Fruit fly (Drosophila melanogaster) whole organism, wandering third instar larva: ENCODE data around the gene BBS1.

Experiments used
- Abd-B ChIP-seq: fragments of >200 bp; optimal IDR thresholded peaks from 2 replicates; lab custom pipeline; 2017; ENCODE audit warnings: missing biosample characterization, missing genetic modification characterization
- CG32264 ChIP-seq: fragments of 200-800 bp; sonication (Bioruptor generic); optimal IDR thresholded peaks from 2 replicates; lab custom pipeline; 2016; ENCODE audit warnings: missing biosample characterization, missing genetic modification characterization
- CrebA ChIP-seq: fragments of 200-800 bp; sonication (Bioruptor generic); optimal IDR thresholded peaks from 2 replicates; lab custom pipeline; 2016; ENCODE audit warnings: missing biosample characterization, mild to moderate bottlenecking, missing genetic modification characterization, borderline replicate concordance
- Dfd ChIP-seq: fragments of >200 bp; optimal IDR thresholded peaks from 2 replicates; lab custom pipeline; 2017; ENCODE audit warnings: missing biosample characterization, missing genetic modification characterization
- Dif ChIP-seq: fragments of 200-275, 200-300 bp; sonication (Bioruptor generic); optimal IDR thresholded peaks from 2 replicates; lab custom pipeline; 2018; ENCODE audit warnings: missing biosample characterization, missing genetic modification characterization; ENCODE audit not compliant: partially characterized antibody
- GATAd ChIP-seq: sonication (Bioruptor generic); optimal IDR thresholded peaks from 2 replicates; lab custom pipeline; 2016; ENCODE audit warnings: missing biosample characterization, missing genetic modification characterization
- HLH106 ChIP-seq: fragments of 200-800 bp; optimal IDR thresholded peaks from 3 replicates; lab custom pipeline; 2019; ENCODE audit warnings: missing biosample characterization, mild to moderate bottlenecking, missing genetic modification characterization, moderate library complexity
- Hr78 ChIP-seq: fragments of >200 bp; optimal IDR thresholded peaks from 2 replicates; lab custom pipeline; 2017; ENCODE audit warnings: missing biosample characterization, missing genetic modification characterization
- Hr83 ChIP-seq: fragments of 200-300 bp; sonication (Bioruptor generic); optimal IDR thresholded peaks from 2 replicates; lab custom pipeline; 2016; ENCODE audit warnings: missing biosample characterization, mild to moderate bottlenecking, missing genetic modification characterization, moderate library complexity; ENCODE audit not compliant: poor library complexity, severe bottlenecking
- Myc ChIP-seq: fragments of >200 bp; optimal IDR thresholded peaks from 2 replicates; lab custom pipeline; 2017
- N ChIP-seq: fragments of >200 bp; optimal IDR thresholded peaks from 2 replicates; lab custom pipeline; 2018; ENCODE audit warnings: missing biosample characterization, missing external identifiers, missing genetic modification characterization
- OdsH ChIP-seq: fragments of 200-800 bp; sonication (Bioruptor generic); optimal IDR thresholded peaks from 2 replicates; lab custom pipeline; 2016; ENCODE audit warnings: missing biosample characterization, mild to moderate bottlenecking, missing genetic modification characterization
- Rel ChIP-seq, 2 experiments: fragments of 200-800 bp; sonication (Bioruptor generic) in 1 of 2; optimal IDR thresholded peaks; 2 replicates in 1 of 2; 3 replicates in 1 of 2; lab custom pipeline; 2016 to 2019; ENCODE audit warnings: mild to moderate bottlenecking in 2 of 2, missing biosample characterization in 2 of 2, missing genetic modification characterization in 2 of 2, moderate library complexity in 1 of 2
- Sp1 ChIP-seq: fragments of 200-800 bp; sonication (Bioruptor generic); optimal IDR thresholded peaks from 3 replicates; lab custom pipeline; 2019; ENCODE audit warnings: missing biosample characterization, mild to moderate bottlenecking, missing genetic modification characterization, moderate library complexity
- Vsx2 ChIP-seq: fragments of 200-300, 225-300 bp; sonication (Bioruptor generic); optimal IDR thresholded peaks from 2 replicates; lab custom pipeline; 2018; ENCODE audit warnings: missing biosample characterization, missing genetic modification characterization; ENCODE audit not compliant: partially characterized antibody
- br ChIP-seq: fragments of 200-800 bp; sonication (Bioruptor generic); optimal IDR thresholded peaks from 2 replicates; lab custom pipeline; 2016; ENCODE audit warnings: missing biosample characterization, missing genetic modification characterization
- brk ChIP-seq: fragments of 200-800 bp; sonication (Bioruptor generic); optimal IDR thresholded peaks from 2 replicates; lab custom pipeline; 2016; ENCODE audit warnings: missing biosample characterization, mild to moderate bottlenecking, missing genetic modification characterization
- dl ChIP-seq, 2 experiments: fragments of 175-275, 200-275 bp in 1 of 2; fragments of 200-275 bp in 1 of 2; sonication (Bioruptor generic); optimal IDR thresholded peaks; lab custom pipeline; 2018; ENCODE audit warnings: mild to moderate bottlenecking in 2 of 2, missing biosample characterization in 2 of 2, missing genetic modification characterization in 2 of 2, moderate library complexity in 2 of 2; ENCODE audit not compliant: partially characterized antibody in 2 of 2, insufficient read depth in 1 of 2
- dmrt93B ChIP-seq: fragments of 200-800 bp; sonication (Bioruptor generic); optimal IDR thresholded peaks from 2 replicates; lab custom pipeline; 2018; ENCODE audit warnings: missing biosample characterization, mild to moderate bottlenecking, missing genetic modification characterization
- dsf ChIP-seq: sonication (Bioruptor generic); optimal IDR thresholded peaks from 2 replicates; lab custom pipeline; 2016; ENCODE audit warnings: missing biosample characterization, missing genetic modification characterization, borderline replicate concordance
- ey ChIP-seq: fragments of 200-800 bp; sonication (Bioruptor generic); optimal IDR thresholded peaks from 2 replicates; lab custom pipeline; 2016; ENCODE audit warnings: missing biosample characterization, missing genetic modification characterization
- foxo ChIP-seq, 2 experiments: fragments of 200-800 bp; sonication (Bioruptor generic); optimal IDR thresholded peaks; 2 replicates in 1 of 2; 3 replicates in 1 of 2; lab custom pipeline; 2016 to 2017; ENCODE audit warnings: missing biosample characterization in 2 of 2, missing genetic modification characterization in 2 of 2
- fru ChIP-seq: fragments of 200-800 bp; sonication (Bioruptor generic); optimal IDR thresholded peaks from 3 replicates; lab custom pipeline; 2016; ENCODE audit warnings: missing biosample characterization, mild to moderate bottlenecking, missing genetic modification characterization
- h ChIP-seq: fragments of 200-800 bp; sonication (Bioruptor generic); optimal IDR thresholded peaks from 3 replicates; lab custom pipeline; 2016; ENCODE audit warnings: missing biosample characterization, mild to moderate bottlenecking, missing genetic modification characterization
- jim ChIP-seq: fragments of 175-275, 200-325 bp; sonication (Bioruptor generic); optimal IDR thresholded peaks from 2 replicates; lab custom pipeline; 2016; ENCODE audit warnings: missing biosample characterization, mild to moderate bottlenecking, missing genetic modification characterization
- lola ChIP-seq: fragments of >200 bp; optimal IDR thresholded peaks from 2 replicates; lab custom pipeline; 2017; ENCODE audit warnings: missing biosample characterization, missing genetic modification characterization
- pan ChIP-seq: fragments of >200 bp; optimal IDR thresholded peaks from 2 replicates; lab custom pipeline; 2017
- psq ChIP-seq: fragments of 200-800 bp; sonication (Bioruptor generic); optimal IDR thresholded peaks from 3 replicates; lab custom pipeline; 2017; ENCODE audit warnings: missing biosample characterization, mild to moderate bottlenecking, missing genetic modification characterization, moderate library complexity
- rgr ChIP-seq: fragments of 200-800 bp; sonication (Bioruptor generic); optimal IDR thresholded peaks from 3 replicates; lab custom pipeline; 2016; ENCODE audit warnings: missing biosample characterization, mild to moderate bottlenecking, missing genetic modification characterization
- sage ChIP-seq: fragments of 200-800 bp; sonication (Bioruptor generic); optimal IDR thresholded peaks from 2 replicates; lab custom pipeline; 2016; ENCODE audit warnings: missing biosample characterization, mild to moderate bottlenecking, missing genetic modification characterization
- sv ChIP-seq: fragments of 200-800 bp; sonication (Bioruptor generic); optimal IDR thresholded peaks from 3 replicates; lab custom pipeline; 2016; ENCODE audit warnings: missing biosample characterization, missing genetic modification characterization
- tai ChIP-seq: sonication (Bioruptor generic); optimal IDR thresholded peaks from 2 replicates; lab custom pipeline; 2016; ENCODE audit warnings: missing biosample characterization, missing genetic modification characterization
- usp ChIP-seq: fragments of >200 bp; optimal IDR thresholded peaks from 2 replicates; lab custom pipeline; 2017; ENCODE audit warnings: missing biosample characterization, missing genetic modification characterization
- woc ChIP-seq: sonication (Bioruptor generic); optimal IDR thresholded peaks from 2 replicates; lab custom pipeline; 2016; ENCODE audit warnings: missing biosample characterization, mild to moderate bottlenecking, missing genetic modification characterization

Gene BBS1

dm6 chr3L:7149827-7150226, 24.1 kb downstream of the BBS1 start:
- TF ChIP-seq ey: peak; percentile 11
- peak in 1 of 2 experiments; percentile 13 for TF ChIP-seq foxo (GFP tag; optimal IDR thresholded peaks at IDR 0.05; lab: Kevin White, UChicago)
- TF ChIP-seq N (GFP tag; lab: Kevin White, UChicago): no peak
- peak; percentile 33 for TF ChIP-seq rgr (GFP tag; lab: Kevin White, UChicago)
- TF ChIP-seq fru (GFP tag; lab: Kevin White, UChicago): peak; percentile 9
- TF ChIP-seq psq (GFP tag; lab: Kevin White, UChicago): peak; percentile 26
- no peak for TF ChIP-seq Hr83 (GFP tag; lab: Kevin White, UChicago)
- no peak for TF ChIP-seq usp (GFP tag; lab: Kevin White, UChicago)
- peak; percentile 30 for TF ChIP-seq Sp1 (GFP tag; lab: Kevin White, UChicago)
- no peak for TF ChIP-seq Hr78 (GFP tag; lab: Kevin White, UChicago)
- TF ChIP-seq h (GFP tag; lab: Kevin White, UChicago): peak; percentile 30
- no peak for TF ChIP-seq Myc (lab: Kevin White, UChicago)
- no peak for TF ChIP-seq pan (lab: Kevin White, UChicago)
- TF ChIP-seq HLH106 (tag; lab: Kevin White, UChicago): peak; percentile 35
- TF ChIP-seq dl (GFP tag; optimal IDR thresholded peaks at IDR 0.05; lab: Kevin White, UChicago; ENCODE audit: insufficient read depth in 1 of 2, partially characterized antibody in 2 of 2): no peak
- TF ChIP-seq CG32264 (GFP tag; lab: Kevin White, UChicago): no peak
- TF ChIP-seq sage (GFP tag; lab: Kevin White, UChicago): peak; percentile 7
- TF ChIP-seq brk (GFP tag; lab: Kevin White, UChicago): no peak
- TF ChIP-seq Rel (GFP tag; optimal IDR thresholded peaks at IDR 0.05; lab: Kevin White, UChicago): no peak
- no peak for TF ChIP-seq Rel (tag; optimal IDR thresholded peaks at IDR 0.05; lab: Kevin White, UChicago)

dm6 chr3L:7150850-7151249, 25.1 kb downstream of the BBS1 start:
- TF ChIP-seq rgr (GFP tag; lab: Kevin White, UChicago) (peak; percentile 28), CrebA (GFP tag; lab: Kevin White, UChicago) (no peak), ey (peak; percentile 4), woc (no peak), OdsH (GFP tag; lab: Kevin White, UChicago) (no peak), HLH106 (tag; lab: Kevin White, UChicago) (peak; percentile 41), dmrt93B (GFP tag; lab: Kevin White, UChicago) (no peak), Dif (GFP tag; lab: Kevin White, UChicago) (no peak), h (GFP tag; lab: Kevin White, UChicago) (peak; percentile 26), Hr83 (GFP tag; lab: Kevin White, UChicago) (no peak), dsf (GFP tag; lab: Kevin White, UChicago) (no peak), Myc (lab: Kevin White, UChicago) (no peak), fru (GFP tag; lab: Kevin White, UChicago) (peak; percentile 17), psq (GFP tag; lab: Kevin White, UChicago) (no peak), jim (no peak), tai (GFP tag; lab: Kevin White, UChicago) (no peak), usp (GFP tag; lab: Kevin White, UChicago) (no peak), foxo (GFP tag; optimal IDR thresholded peaks at IDR 0.05; lab: Kevin White, UChicago) (peak in 1 of 2 experiments; percentile 19), br (GFP tag; lab: Kevin White, UChicago) (no peak), Vsx2 (no peak), GATAd (GFP tag; lab: Kevin White, UChicago) (no peak), sage (GFP tag; lab: Kevin White, UChicago) (no peak), Abd-B (no peak), Rel (GFP tag; optimal IDR thresholded peaks at IDR 0.05; lab: Kevin White, UChicago) (no peak), Rel (tag; optimal IDR thresholded peaks at IDR 0.05; lab: Kevin White, UChicago) (no peak)

DNA sequence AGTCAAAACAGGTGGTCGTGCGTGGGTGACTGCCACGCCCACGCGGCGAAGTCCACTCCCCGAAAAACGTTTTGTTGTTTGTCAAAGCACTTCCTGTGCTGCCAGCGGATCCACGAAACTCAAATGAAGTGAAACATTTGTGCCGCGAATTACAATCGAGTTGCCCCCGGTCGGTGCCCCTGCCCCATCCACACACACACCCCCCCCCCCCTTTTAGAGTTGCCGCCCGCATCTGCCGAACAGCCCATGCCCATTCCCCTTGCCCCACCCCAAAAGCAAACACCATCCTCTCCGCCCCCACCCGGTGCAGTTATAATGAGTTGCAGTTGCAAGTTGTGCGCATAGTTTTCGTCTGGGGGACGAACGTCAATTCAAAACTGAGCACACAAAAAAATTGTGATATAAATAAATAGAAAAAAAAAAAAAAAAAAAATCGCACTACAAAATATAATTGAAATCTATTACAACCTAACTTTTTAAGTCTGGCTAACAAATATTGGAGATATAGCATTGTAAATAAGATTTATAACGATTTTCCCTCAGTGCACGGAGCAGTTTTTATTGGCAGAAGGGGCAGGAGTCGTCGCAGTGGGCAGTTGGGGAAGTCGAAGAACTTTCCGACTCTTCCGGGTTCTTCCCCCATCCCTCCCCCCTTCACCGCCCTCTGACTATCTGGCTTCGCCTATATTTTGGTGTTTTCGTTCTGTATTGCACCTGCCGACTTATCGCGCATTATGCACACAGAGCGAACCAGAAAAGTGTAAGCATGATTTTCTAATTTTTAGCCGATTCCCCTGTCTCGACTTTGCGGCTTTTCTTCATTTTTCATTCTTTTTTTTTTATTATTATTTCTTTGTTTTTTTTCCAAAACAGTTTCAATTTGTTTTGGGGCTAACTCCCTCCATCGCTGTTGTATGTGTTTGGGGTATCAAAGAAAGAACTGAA, 26.1 kb downstream of the BBS1 start:
- TF ChIP-seq HLH106 (tag; lab: Kevin White, UChicago) (no peak), Dfd (GFP tag; lab: Kevin White, UChicago) (peak; percentile 74), ey (peak; percentile 5), CG32264 (GFP tag; lab: Kevin White, UChicago) (no peak), lola (no peak), sv (GFP tag; lab: Kevin White, UChicago) (peak; percentile 10), Dif (GFP tag; lab: Kevin White, UChicago) (no peak), usp (GFP tag; lab: Kevin White, UChicago) (no peak), CrebA (GFP tag; lab: Kevin White, UChicago) (no peak)
